Worm (Caenorhabditis elegans) whole organism, late embryonic: ENCODE data around the gene F43G6.16.

ENCODE experiments used
- C08G9.2 ChIP-seq: sonication (generic microtip); optimal IDR thresholded peaks from 2 replicates; lab custom pipeline; 2016; ENCODE audit warnings: mild to moderate bottlenecking, missing genetic modification characterization, moderate library complexity, missing compliant biosample characterization
- C38D4.7 ChIP-seq: fragments of 200-800 bp; sonication (Bioruptor generic); optimal IDR thresholded peaks from 2 replicates; lab custom pipeline; 2018; ENCODE audit warnings: mild to moderate bottlenecking, missing genetic modification characterization, moderate library complexity, missing compliant biosample characterization
- F13H6.1 ChIP-seq: sonication (generic microtip); optimal IDR thresholded peaks from 2 replicates; lab custom pipeline; 2016; ENCODE audit warnings: missing genetic modification characterization, missing compliant biosample characterization
- K02D7.2 ChIP-seq: sonication (generic microtip); optimal IDR thresholded peaks from 2 replicates; lab custom pipeline; 2017; ENCODE audit warnings: mild to moderate bottlenecking, missing genetic modification characterization, missing compliant biosample characterization
- K09A11.1 ChIP-seq: sonication (generic microtip); optimal IDR thresholded peaks from 2 replicates; lab custom pipeline; 2017; ENCODE audit warnings: antibody characterized with exemption, mild to moderate bottlenecking, missing genetic modification characterization, missing compliant biosample characterization; ENCODE audit not compliant: insufficient read depth
- T23F11.4 ChIP-seq: fragments of 200-800 bp; sonication (Bioruptor generic); optimal IDR thresholded peaks from 2 replicates; lab custom pipeline; 2018; ENCODE audit warnings: mild to moderate bottlenecking, missing genetic modification characterization, missing compliant biosample characterization
- Y22D7AL.16 ChIP-seq: sonication (generic microtip); optimal IDR thresholded peaks from 2 replicates; lab custom pipeline; 2016; ENCODE audit warnings: missing genetic modification characterization, missing compliant biosample characterization
- ceh-14 ChIP-seq: sonication (generic microtip); optimal IDR thresholded peaks from 2 replicates; lab custom pipeline; 2016; ENCODE audit warnings: missing genotype, missing genetic modification characterization, missing compliant biosample characterization
- ceh-18 ChIP-seq: sonication (generic microtip); optimal IDR thresholded peaks from 2 replicates; lab custom pipeline; 2016; ENCODE audit warnings: missing genetic modification characterization, missing compliant biosample characterization
- ceh-19 ChIP-seq: fragments of 200-800 bp; sonication (Bioruptor generic); optimal IDR thresholded peaks from 2 replicates; lab custom pipeline; 2018; ENCODE audit warnings: mild to moderate bottlenecking, missing genetic modification characterization, missing compliant biosample characterization
- ceh-2 ChIP-seq: sonication (generic microtip); optimal IDR thresholded peaks from 2 replicates; lab custom pipeline; 2016; ENCODE audit warnings: missing genotype, missing genetic modification characterization, missing compliant biosample characterization
- ceh-31 ChIP-seq: sonication (generic microtip); optimal IDR thresholded peaks from 2 replicates; lab custom pipeline; 2016; ENCODE audit warnings: missing genetic modification characterization, missing compliant biosample characterization
- ceh-9 ChIP-seq: sonication (generic microtip); optimal IDR thresholded peaks from 2 replicates; lab custom pipeline; 2016; ENCODE audit warnings: mild to moderate bottlenecking, missing genetic modification characterization, inconsistent platforms, missing compliant biosample characterization
- che-1 ChIP-seq: sonication (generic microtip); optimal IDR thresholded peaks from 2 replicates; lab custom pipeline; 2016; ENCODE audit warnings: mild to moderate bottlenecking, missing genetic modification characterization, missing compliant biosample characterization
- dve-1 ChIP-seq: sonication (generic microtip); optimal IDR thresholded peaks from 2 replicates; lab custom pipeline; 2017; ENCODE audit warnings: antibody characterized with exemption, mild to moderate bottlenecking, missing genetic modification characterization, missing compliant biosample characterization
- elt-4 ChIP-seq: sonication (generic microtip); optimal IDR thresholded peaks from 2 replicates; lab custom pipeline; 2016; ENCODE audit warnings: missing genetic modification characterization, missing compliant biosample characterization
- eyg-1 ChIP-seq: sonication (generic microtip); optimal IDR thresholded peaks from 2 replicates; lab custom pipeline; 2016; ENCODE audit warnings: missing genotype, missing genetic modification characterization, missing compliant biosample characterization
- fkh-10 ChIP-seq: fragments of 150-350 bp; optimal IDR thresholded peaks from 2 replicates; lab custom pipeline; 2014; ENCODE audit warnings: missing biosample characterization, missing genetic modification reagents, missing genetic modification characterization
- hlh-13 ChIP-seq: fragments of 200-800 bp; sonication (Bioruptor generic); optimal IDR thresholded peaks from 2 replicates; lab custom pipeline; 2018; ENCODE audit warnings: mild to moderate bottlenecking, missing genetic modification characterization, missing compliant biosample characterization
- hlh-15 ChIP-seq: sonication (generic microtip); optimal IDR thresholded peaks from 2 replicates; lab custom pipeline; 2016; ENCODE audit warnings: missing genetic modification characterization, missing compliant biosample characterization
- hlh-30 ChIP-seq: sonication (generic microtip); optimal IDR thresholded peaks from 2 replicates; lab custom pipeline; 2017; ENCODE audit warnings: antibody characterized with exemption, missing genetic modification characterization, missing compliant biosample characterization; ENCODE audit not compliant: insufficient read depth
- hlh-8 ChIP-seq: sonication (generic microtip); optimal IDR thresholded peaks from 2 replicates; lab custom pipeline; 2016; ENCODE audit warnings: missing genotype, missing genetic modification characterization, missing compliant biosample characterization
- lim-6 ChIP-seq: sonication (generic microtip); optimal IDR thresholded peaks from 2 replicates; lab custom pipeline; 2016; ENCODE audit warnings: missing genetic modification characterization, missing compliant biosample characterization
- lin-11 ChIP-seq: fragments of 200-800 bp; sonication (Bioruptor generic); optimal IDR thresholded peaks from 2 replicates; lab custom pipeline; 2018; ENCODE audit warnings: mild to moderate bottlenecking, missing genetic modification characterization, missing compliant biosample characterization
- mec-3 ChIP-seq: sonication (generic microtip); optimal IDR thresholded peaks from 2 replicates; lab custom pipeline; 2016; ENCODE audit warnings: borderline replicate concordance, missing genetic modification characterization, missing compliant biosample characterization
- nfya-1 ChIP-seq: sonication (generic microtip); optimal IDR thresholded peaks from 2 replicates; lab custom pipeline; 2017; ENCODE audit warnings: missing genetic modification characterization, mild to moderate bottlenecking, missing compliant biosample characterization, antibody characterized with exemption, moderate library complexity
- nhr-232 ChIP-seq: sonication (generic microtip); optimal IDR thresholded peaks from 2 replicates; lab custom pipeline; 2016; ENCODE audit warnings: missing genetic modification characterization, missing compliant biosample characterization
- npax-4 ChIP-seq: sonication (generic microtip); optimal IDR thresholded peaks from 2 replicates; lab custom pipeline; 2016; ENCODE audit warnings: missing genetic modification characterization, missing compliant biosample characterization
- pat-9 ChIP-seq: fragments of 200-800 bp; sonication (Bioruptor generic); optimal IDR thresholded peaks from 2 replicates; lab custom pipeline; 2018; ENCODE audit warnings: mild to moderate bottlenecking, missing genetic modification characterization, moderate library complexity, missing compliant biosample characterization
- pha-4 ChIP-seq: fragments of 150-350 bp; optimal IDR thresholded peaks from 2 replicates; lab custom pipeline; 2018; ENCODE audit warnings: missing biosample characterization, missing genetic modification reagents, missing genetic modification characterization
- pros-1 ChIP-seq: fragments of 150-350 bp; optimal IDR thresholded peaks from 2 replicates; lab custom pipeline; 2014; ENCODE audit warnings: missing biosample characterization, missing genetic modification reagents, missing genetic modification characterization
- ref-2 ChIP-seq: sonication (generic microtip); optimal IDR thresholded peaks from 2 replicates; lab custom pipeline; 2016; ENCODE audit warnings: missing genetic modification characterization, missing compliant biosample characterization
- rnt-1 ChIP-seq: sonication (generic microtip); optimal IDR thresholded peaks from 2 replicates; lab custom pipeline; 2016; ENCODE audit warnings: missing genetic modification characterization, missing compliant biosample characterization
- syd-9 ChIP-seq: sonication (generic microtip); optimal IDR thresholded peaks from 2 replicates; lab custom pipeline; 2016; ENCODE audit warnings: mild to moderate bottlenecking, missing genetic modification characterization, moderate library complexity, missing compliant biosample characterization
- tbx-7 ChIP-seq: sonication (generic microtip); optimal IDR thresholded peaks from 2 replicates; lab custom pipeline; 2016; ENCODE audit warnings: missing genotype, missing genetic modification characterization, missing compliant biosample characterization
- ttx-3 ChIP-seq: sonication (generic microtip); optimal IDR thresholded peaks from 2 replicates; lab custom pipeline; 2016; ENCODE audit warnings: missing genetic modification reagents, missing genetic modification characterization, missing compliant biosample characterization
- unc-3 ChIP-seq, 2 experiments: fragments of 200-800 bp in 1 of 2; sonication (Bioruptor generic) in 1 of 2; sonication (generic microtip) in 1 of 2; conservative IDR thresholded peaks in 1 of 2; optimal IDR thresholded peaks in 1 of 2; 2 replicates each; pipeline versions ENCODE4 v1.3.6 to Lab custom; 2016 to 2022; ENCODE audit warnings: missing compliant biosample characterization in 2 of 2, missing genetic modification characterization in 2 of 2, missing genetic modification reagents in 1 of 2
- unc-42 ChIP-seq: sonication (generic microtip); optimal IDR thresholded peaks from 2 replicates; lab custom pipeline; 2016; ENCODE audit warnings: missing genotype, missing genetic modification characterization, missing compliant biosample characterization
- unc-55 ChIP-seq: sonication (generic microtip); optimal IDR thresholded peaks from 2 replicates; lab custom pipeline; 2017; ENCODE audit warnings: missing biosample characterization, missing genetic modification reagents, missing genetic modification characterization
- ztf-16 ChIP-seq: sonication (generic microtip); optimal IDR thresholded peaks from 2 replicates; lab custom pipeline; 2017; ENCODE audit warnings: missing genetic modification characterization, missing compliant biosample characterization

F43G6.16 gene

DNA sequence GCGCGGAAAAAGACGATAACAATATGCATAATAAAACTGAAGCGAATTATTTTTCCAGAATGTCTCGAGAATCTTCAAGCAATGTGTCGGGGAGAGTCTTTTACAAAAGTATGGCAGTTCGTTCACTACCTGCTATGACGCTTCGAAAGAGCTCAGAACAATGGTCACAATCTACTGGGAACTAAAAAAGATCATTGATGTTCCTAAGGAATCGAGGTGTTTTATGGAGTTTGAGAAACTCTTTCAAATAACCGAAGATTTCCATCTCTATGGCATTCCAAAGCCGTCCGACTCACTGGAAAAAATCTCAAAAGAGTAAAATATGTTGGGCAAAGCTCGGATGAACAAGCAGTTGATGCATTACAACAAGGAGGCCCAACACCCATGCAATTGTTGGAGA lies 10.1 kb downstream of the F43G6.16 start, which contains the start of gene F44E5.15:
Gene F44E5.15, plus strand, starts transcription at position 301 of the 400 bp plus-strand sequence.
- TF ChIP-seq F13H6.1 (tag; lab: Kevin White, UChicago) (no peak), ttx-3 (tag; lab: Kevin White, UChicago) (no peak), elt-4 (no peak), lin-11 (tag; lab: Kevin White, UChicago) (no peak), unc-42 (no peak), ceh-18 (tag; lab: Kevin White, UChicago) (no peak), ceh-19 (GFP tag; lab: Kevin White, UChicago) (no peak), fkh-10 (GFP tag; lab: Kevin White, UChicago) (no peak), nfya-1 (tag; lab: Kevin White, UChicago) (no peak), unc-55 (GFP tag; lab: Kevin White, UChicago) (no peak), ztf-16 (tag; lab: Kevin White, UChicago) (no peak), pat-9 (tag; lab: Kevin White, UChicago) (no peak), T23F11.4 (no peak), hlh-15 (tag; lab: Kevin White, UChicago) (no peak), hlh-8 (tag; lab: Kevin White, UChicago) (no peak), Y22D7AL.16 (no peak), K02D7.2 (tag; lab: Kevin White, UChicago) (no peak), syd-9 (tag; lab: Kevin White, UChicago) (no peak), hlh-13 (GFP tag; lab: Kevin White, UChicago) (no peak), eyg-1 (tag; lab: Kevin White, UChicago) (no peak)

DNA sequence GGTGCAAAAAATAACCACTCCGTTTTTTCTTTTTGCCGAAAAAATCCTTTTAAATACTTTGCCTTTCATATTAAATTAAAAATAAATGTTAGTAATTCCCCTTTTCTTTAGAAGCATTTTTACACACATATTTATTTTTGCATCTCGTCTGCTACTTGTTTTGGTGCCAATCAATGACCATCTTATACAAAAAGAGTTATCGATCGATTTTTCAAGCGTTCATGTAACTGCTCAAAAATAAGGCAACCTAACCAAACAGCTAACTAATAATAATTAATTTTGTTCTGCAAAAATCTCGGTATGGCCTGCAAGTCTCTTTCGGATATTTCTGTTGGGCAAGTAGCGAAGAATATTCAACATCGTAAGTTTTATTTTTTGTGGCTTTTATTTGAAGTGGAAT lies 16.0 kb downstream of the F43G6.16 start, which contains the start of gene F44E5.2:
Gene F44E5.2, plus strand, starts transcription at position 301 of the 400 bp plus-strand sequence.
- TF ChIP-seq C38D4.7 (GFP tag; lab: Kevin White, UChicago): no peak
- TF ChIP-seq che-1 (tag; lab: Kevin White, UChicago): no peak
- TF ChIP-seq tbx-7 (tag; lab: Kevin White, UChicago): no peak
- no peak for TF ChIP-seq mec-3 (tag; lab: Kevin White, UChicago)
- TF ChIP-seq ceh-14 (tag; lab: Kevin White, UChicago): no peak
- TF ChIP-seq nhr-232 (tag; lab: Kevin White, UChicago): no peak

DNA sequence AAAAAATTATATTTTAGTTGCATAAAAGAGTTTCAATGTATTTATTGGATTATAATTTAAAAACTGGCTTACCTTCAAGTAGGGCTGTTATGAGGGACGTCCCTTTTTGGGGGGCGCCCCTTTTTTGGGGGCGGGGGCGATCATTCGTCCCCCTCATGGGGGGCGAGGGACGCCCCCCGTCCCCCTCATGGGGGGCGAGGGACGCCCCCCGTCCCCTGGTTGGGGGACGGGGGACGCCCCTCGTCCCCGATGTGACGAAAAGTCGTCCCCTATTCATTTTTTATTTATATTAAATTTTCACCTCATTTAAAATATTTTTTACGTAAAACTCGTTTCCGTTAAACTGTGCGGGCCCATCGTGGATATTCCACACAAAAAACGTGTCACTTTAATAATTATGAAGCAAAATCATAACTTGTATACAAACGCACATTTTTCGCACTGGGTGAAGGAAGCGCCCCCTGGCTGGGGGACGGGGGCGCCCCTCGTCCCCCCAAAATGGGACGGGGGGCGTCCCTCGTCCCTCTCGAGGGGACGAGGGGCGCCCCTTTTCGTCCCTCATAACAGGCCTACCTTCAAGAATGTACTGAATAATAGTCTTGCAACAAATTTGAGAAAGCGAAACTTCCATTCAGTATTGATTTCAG lies 16.8 kb downstream of the F43G6.16 start:
- TF ChIP-seq ttx-3 (tag; lab: Kevin White, UChicago) (no peak), hlh-30 (tag; lab: Kevin White, UChicago) (no peak), pha-4 (tag; lab: Kevin White, UChicago) (no peak), lin-11 (tag; lab: Kevin White, UChicago) (no peak), dve-1 (tag; lab: Kevin White, UChicago) (no peak), K09A11.1 (tag; lab: Kevin White, UChicago) (no peak), elt-4 (no peak), ceh-2 (tag; lab: Kevin White, UChicago) (no peak), ceh-18 (tag; lab: Kevin White, UChicago) (no peak), ceh-9 (tag; lab: Kevin White, UChicago) (no peak), C38D4.7 (GFP tag; lab: Kevin White, UChicago) (no peak)

DNA sequence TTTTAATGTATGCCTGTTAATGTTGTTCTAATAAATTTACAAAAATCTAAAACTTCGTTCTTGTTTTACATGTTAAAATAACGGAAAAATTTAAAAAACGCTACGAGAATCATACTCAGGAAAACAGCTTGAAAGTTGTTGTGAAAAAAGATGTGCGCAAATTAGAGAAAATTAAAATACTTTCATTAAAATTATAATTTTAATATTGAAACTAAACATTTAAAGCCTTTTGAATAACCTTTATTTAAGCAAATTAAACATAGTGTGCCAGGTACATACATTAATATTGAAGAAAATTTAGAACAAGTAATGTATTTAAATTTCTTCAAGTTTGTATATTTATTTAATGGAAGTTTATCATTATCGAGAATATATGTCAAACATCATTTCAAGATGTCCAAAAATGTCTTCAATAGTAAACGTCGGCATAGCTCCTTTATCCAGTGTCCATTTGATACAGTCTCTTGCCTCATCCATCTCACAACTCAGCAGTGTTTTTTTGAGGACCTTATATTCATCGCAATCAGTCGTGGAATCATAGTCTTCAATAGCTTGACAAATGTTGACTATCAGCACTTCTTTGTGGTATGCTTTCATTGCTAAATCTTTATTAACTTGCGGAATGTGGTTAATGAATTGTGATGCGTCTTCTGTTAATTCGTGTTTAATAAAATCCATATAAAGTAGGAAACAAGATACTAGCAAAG lies 20.5 kb downstream of the F43G6.16 start:
- no peak for TF ChIP-seq unc-3 (GFP tag; conservative IDR thresholded peaks at IDR 0.05; lab: Robert Waterston, UW)
- TF ChIP-seq unc-3 (tag; optimal IDR thresholded peaks at IDR 0.05; lab: Kevin White, UChicago): no peak
- TF ChIP-seq hlh-8 (tag; lab: Kevin White, UChicago): no peak
- TF ChIP-seq K09A11.1 (tag; lab: Kevin White, UChicago): no peak
- TF ChIP-seq hlh-13 (GFP tag; lab: Kevin White, UChicago): no peak
- TF ChIP-seq pros-1: no peak
- TF ChIP-seq npax-4 (tag; lab: Kevin White, UChicago): no peak
- no peak for TF ChIP-seq lim-6 (tag; lab: Kevin White, UChicago)
- no peak for TF ChIP-seq pat-9 (tag; lab: Kevin White, UChicago)
- no peak for TF ChIP-seq Y22D7AL.16
- no peak for TF ChIP-seq ceh-31 (tag; lab: Kevin White, UChicago)
- TF ChIP-seq ref-2 (tag; lab: Kevin White, UChicago): no peak
- TF ChIP-seq che-1 (tag; lab: Kevin White, UChicago): no peak
- no peak for TF ChIP-seq ceh-9 (tag; lab: Kevin White, UChicago)
- TF ChIP-seq C08G9.2 (tag; lab: Kevin White, UChicago): no peak
- TF ChIP-seq rnt-1 (tag; lab: Kevin White, UChicago): no peak
